Worm (Caenorhabditis elegans) whole organism, mixed stage, embryonic: Measurements from ENCODE around the gene srh-245.

ENCODE experiments used
- ceh-39 ChIP-seq: fragments of 150-350 bp; optimal IDR thresholded peaks from 2 replicates; lab custom pipeline; 2014; ENCODE audit warnings: missing biosample characterization, missing genetic modification characterization
- elt-1 ChIP-seq: sonication (generic microtip); optimal IDR thresholded peaks from 2 replicates; lab custom pipeline; 2017; ENCODE audit warnings: missing genetic modification characterization, mild to moderate bottlenecking, missing compliant biosample characterization, antibody characterized with exemption, moderate library complexity, borderline replicate concordance; ENCODE audit not compliant: insufficient read depth
- elt-3 ChIP-seq: fragments of 150-350 bp; optimal IDR thresholded peaks from 2 replicates; lab custom pipeline; 2014; ENCODE audit warnings: missing biosample characterization, missing genetic modification characterization
- lsy-2 ChIP-seq: fragments of 150-350 bp; optimal IDR thresholded peaks from 2 replicates; lab custom pipeline; 2014; ENCODE audit warnings: missing biosample characterization, missing genetic modification characterization
- nhr-28 ChIP-seq: fragments of 150-350 bp; optimal IDR thresholded peaks from 2 replicates; lab custom pipeline; 2014; ENCODE audit warnings: missing biosample characterization, missing genetic modification characterization
- nhr-76 ChIP-seq: sonication (generic microtip); optimal IDR thresholded peaks from 2 replicates; lab custom pipeline; 2017; ENCODE audit warnings: missing biosample characterization, missing genetic modification characterization
- pha-4 ChIP-seq: fragments of 150-350 bp; optimal IDR thresholded peaks from 2 replicates; lab custom pipeline; 2018; ENCODE audit warnings: missing biosample characterization, missing genetic modification reagents, missing genetic modification characterization
- sem-2 ChIP-seq: fragments of 200-800 bp; sonication (Bioruptor generic); optimal IDR thresholded peaks from 2 replicates; lab custom pipeline; 2018; ENCODE audit warnings: mild to moderate bottlenecking, missing genetic modification characterization, missing compliant biosample characterization
- unc-39 ChIP-seq: fragments of 150-350 bp; optimal IDR thresholded peaks from 2 replicates; lab custom pipeline; 2014; ENCODE audit warnings: missing biosample characterization, missing genetic modification characterization
- unc-62 ChIP-seq: fragments of 150-350 bp; optimal IDR thresholded peaks from 2 replicates; lab custom pipeline; 2014; ENCODE audit warnings: missing biosample characterization, missing genetic modification reagents, missing genetic modification characterization
- ztf-11 ChIP-seq: fragments of 150-350 bp; optimal IDR thresholded peaks from 2 replicates; lab custom pipeline; 2014; ENCODE audit warnings: missing biosample characterization, missing genetic modification characterization

DNA sequence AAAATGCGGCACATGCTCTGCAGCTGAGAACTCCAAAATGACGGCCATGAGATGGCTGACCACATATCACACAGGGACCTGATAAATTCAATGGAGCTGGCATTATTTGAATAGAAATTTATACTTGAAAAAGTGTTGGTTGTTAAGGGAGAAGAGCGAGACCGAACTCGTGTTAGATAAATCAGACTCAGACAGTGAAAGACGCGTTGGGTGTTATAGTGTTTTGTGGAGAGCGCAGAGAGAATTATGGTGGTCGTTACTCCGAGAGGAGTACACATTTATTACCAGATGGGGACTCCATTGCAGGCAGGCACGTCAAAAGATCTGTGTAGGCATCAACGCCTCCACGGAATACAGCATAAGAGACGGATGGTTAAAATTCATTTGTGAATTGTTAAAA, 13.0 kb downstream of the srh-245 start, which contains the start of gene nhr-190:
- no peak for TF ChIP-seq ceh-39 (tag; lab: Kevin White, UChicago)
- no peak for TF ChIP-seq unc-39 (tag; lab: Kevin White, UChicago)
- TF ChIP-seq lsy-2 (tag; lab: Kevin White, UChicago), result no peak
- no peak for TF ChIP-seq pha-4 (tag; lab: Kevin White, UChicago)
- no peak for TF ChIP-seq nhr-76
- TF ChIP-seq nhr-28, result no peak
- TF ChIP-seq ztf-11 (tag; lab: Kevin White, UChicago), result no peak
- TF ChIP-seq elt-1, result no peak
- TF ChIP-seq sem-2, result no peak
- no peak for TF ChIP-seq elt-3 (tag; lab: Kevin White, UChicago)
- no peak for TF ChIP-seq unc-62 (GFP tag; lab: Kevin White, UChicago)
